Fruit fly (Drosophila melanogaster) whole organism, adult: ENCODE data around the gene CG4291.
A peak's percentile ranks its signal among the peaks of the same experiment; 100 is the strongest.

Experiments
- CG11617 ChIP-seq: fragments of 200-800 bp; sonication (Bioruptor generic); optimal IDR thresholded peaks from 2 replicates; lab custom pipeline; 2017; ENCODE audit warnings: mild to moderate bottlenecking, missing biosample characterization, missing genetic modification reagents, missing genetic modification characterization
- CG12768 ChIP-seq: fragments of 200-800 bp; sonication (Bioruptor generic); optimal IDR thresholded peaks from 2 replicates; lab custom pipeline; 2017; ENCODE audit warnings: missing biosample characterization, missing genetic modification characterization, mild to moderate bottlenecking, moderate library complexity, missing genetic modification reagents
- CG14711 ChIP-seq: fragments of 200-800 bp; sonication (Bioruptor generic); optimal IDR thresholded peaks from 2 replicates; lab custom pipeline; 2018; ENCODE audit warnings: missing biosample characterization, mild to moderate bottlenecking, missing genetic modification characterization, moderate library complexity
- CG1620 ChIP-seq: fragments of 200-800 bp; sonication (Bioruptor generic); optimal IDR thresholded peaks from 2 replicates; lab custom pipeline; 2016; ENCODE audit warnings: missing biosample characterization, missing genetic modification characterization
- CG33017 ChIP-seq: fragments of 200-800 bp; sonication (Bioruptor generic); optimal IDR thresholded peaks from 2 replicates; lab custom pipeline; 2018; ENCODE audit warnings: missing biosample characterization, mild to moderate bottlenecking, missing genetic modification characterization, moderate library complexity
- CG5204 ChIP-seq: fragments of 200-800 bp; sonication (Bioruptor generic); optimal IDR thresholded peaks from 2 replicates; lab custom pipeline; 2016; ENCODE audit warnings: missing biosample characterization, missing genetic modification characterization
- CG7045 ChIP-seq: fragments of 200-800 bp; sonication (Bioruptor generic); optimal IDR thresholded peaks from 2 replicates; lab custom pipeline; 2017; ENCODE audit warnings: missing biosample characterization, mild to moderate bottlenecking, missing genetic modification characterization
- CG7101 ChIP-seq: fragments of 200-800 bp; sonication (Bioruptor generic); optimal IDR thresholded peaks from 2 replicates; lab custom pipeline; 2018; ENCODE audit warnings: missing biosample characterization, mild to moderate bottlenecking, missing genetic modification characterization, moderate library complexity
- Clk ChIP-seq: fragments of 200-800 bp; sonication (Bioruptor generic); optimal IDR thresholded peaks from 2 replicates; lab custom pipeline; 2017; ENCODE audit warnings: missing biosample characterization, missing genetic modification characterization
- Crg-1 ChIP-seq: fragments of 200-800 bp; sonication (Bioruptor generic); optimal IDR thresholded peaks from 2 replicates; lab custom pipeline; 2016; ENCODE audit warnings: missing biosample characterization, missing genetic modification characterization
- Hr96 ChIP-seq: fragments of 200-800 bp; sonication (Bioruptor generic); optimal IDR thresholded peaks from 2 replicates; lab custom pipeline; 2016; ENCODE audit warnings: missing biosample characterization, missing genetic modification characterization
- Mnt ChIP-seq: fragments of 200-800 bp; sonication (Bioruptor generic); optimal IDR thresholded peaks from 2 replicates; lab custom pipeline; 2016; ENCODE audit warnings: missing biosample characterization, mild to moderate bottlenecking, missing genetic modification characterization
- bab1 ChIP-seq: fragments of 200-800 bp; sonication (Bioruptor generic); optimal IDR thresholded peaks from 3 replicates; lab custom pipeline; 2019; ENCODE audit warnings: missing biosample characterization, mild to moderate bottlenecking, missing genetic modification characterization, moderate library complexity
- cic ChIP-seq: fragments of 200-800 bp; sonication (Bioruptor generic); optimal IDR thresholded peaks from 2 replicates; lab custom pipeline; 2017; ENCODE audit warnings: missing biosample characterization, mild to moderate bottlenecking, missing genetic modification characterization, moderate library complexity
- cnc ChIP-seq, 2 experiments: fragments of >200 bp; optimal IDR thresholded peaks; 2 replicates each; lab custom pipeline; 2017
- kay ChIP-seq: fragments of 200-800 bp; sonication (Bioruptor generic); peaks from one replicate; lab custom pipeline; 2016; ENCODE audit warnings: missing biosample characterization, missing genetic modification characterization, borderline replicate concordance
- ovo ChIP-seq: fragments of 200-800 bp; sonication (Bioruptor generic); optimal IDR thresholded peaks from 2 replicates; lab custom pipeline; 2016; ENCODE audit warnings: missing biosample characterization, missing genetic modification characterization
- pad ChIP-seq: fragments of 200-800 bp; sonication (Bioruptor generic); optimal IDR thresholded peaks from 3 replicates; lab custom pipeline; 2017; ENCODE audit warnings: missing biosample characterization, missing genetic modification characterization, mild to moderate bottlenecking, moderate library complexity, missing genetic modification reagents
- tj ChIP-seq: fragments of 200-800 bp; sonication (Bioruptor generic); optimal IDR thresholded peaks from 3 replicates; lab custom pipeline; 2017; ENCODE audit warnings: missing biosample characterization, mild to moderate bottlenecking, missing genetic modification characterization, moderate library complexity
- toe ChIP-seq: fragments of 200-800 bp; sonication (Bioruptor generic); optimal IDR thresholded peaks from 2 replicates; lab custom pipeline; 2016; ENCODE audit warnings: missing biosample characterization, missing genetic modification characterization

The CG4291 gene

DNA sequence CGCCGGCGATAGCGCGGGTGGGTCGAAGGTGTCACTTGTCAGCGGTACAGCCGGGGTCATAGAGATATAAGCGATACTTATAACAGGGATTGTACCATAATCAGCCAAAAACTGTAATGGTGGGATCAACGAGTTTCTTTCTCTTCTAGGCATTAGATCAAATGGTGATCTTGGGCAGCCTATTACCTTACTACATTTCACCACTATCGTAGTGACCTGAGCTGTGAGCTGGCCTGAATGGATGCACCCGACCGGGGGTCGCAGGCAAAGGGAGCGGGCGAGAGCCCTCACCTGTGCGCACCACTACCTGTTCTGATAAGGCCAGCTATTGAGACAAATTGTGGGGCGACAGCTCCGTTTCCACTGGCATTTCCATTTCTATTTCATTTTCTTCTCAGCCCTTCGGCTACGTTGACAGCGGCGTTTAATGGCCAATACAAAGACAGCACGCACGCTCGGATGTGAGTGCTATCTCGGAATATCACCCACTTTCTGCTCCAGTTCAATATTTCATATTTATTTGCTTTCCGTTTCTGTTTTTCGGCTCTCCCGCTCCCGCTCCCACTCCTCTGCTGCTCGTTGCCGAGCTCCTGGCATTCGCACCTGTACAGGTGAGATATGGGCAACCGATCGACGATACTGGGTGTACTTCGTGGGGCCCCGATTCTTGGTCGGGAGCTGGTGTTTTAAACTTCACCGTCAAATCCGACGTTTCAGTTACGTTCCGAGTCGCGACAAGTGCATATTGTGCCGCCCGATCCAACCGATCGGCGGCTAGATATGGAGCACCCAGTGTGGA is 4.4 kb upstream of the CG4291 start:
- peak; percentile 79 for TF ChIP-seq CG33017 (tag; lab: Kevin White, UChicago)
- peak; percentile 57 for TF ChIP-seq CG7101 (tag; lab: Kevin White, UChicago)
- TF ChIP-seq cnc (optimal IDR thresholded peaks at IDR 0.05; lab: Kevin White, UChicago): no peak
- TF ChIP-seq CG14711: peak; percentile 49
- peak; percentile 10 for TF ChIP-seq Mnt (GFP tag; lab: Kevin White, UChicago)

DNA sequence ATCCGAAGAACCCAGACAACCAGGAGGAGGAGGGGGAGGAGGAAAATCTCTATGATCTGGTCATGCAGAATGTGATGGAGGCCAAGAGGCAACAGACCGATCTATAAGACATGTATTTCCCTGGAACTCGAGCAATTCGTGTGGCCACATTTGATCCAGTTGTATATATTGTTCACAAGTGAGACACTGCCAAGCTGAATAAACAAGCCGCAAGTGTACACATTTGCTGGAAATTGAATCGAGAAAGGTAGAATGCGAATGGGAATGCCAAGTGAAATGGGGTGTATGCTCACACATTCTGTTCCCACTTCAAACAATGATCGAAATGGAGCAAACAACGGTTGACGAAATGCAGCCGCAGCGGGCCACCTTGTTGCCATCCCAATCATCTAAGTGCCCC is 3.5 kb upstream of the CG4291 start:
- TF ChIP-seq tj (GFP tag; lab: Kevin White, UChicago): no peak
- TF ChIP-seq Clk (GFP tag; lab: Kevin White, UChicago): no peak
- TF ChIP-seq CG7045: no peak
- no peak for TF ChIP-seq toe
- no peak for TF ChIP-seq pad
- peak; percentile 58 for TF ChIP-seq Crg-1 (GFP tag; lab: Kevin White, UChicago)
- no peak for TF ChIP-seq CG12768 (GFP tag; lab: Kevin White, UChicago)
- TF ChIP-seq ovo (GFP tag; lab: Kevin White, UChicago): no peak
- TF ChIP-seq Mnt (GFP tag; lab: Kevin White, UChicago): no peak
- TF ChIP-seq CG1620 (GFP tag; lab: Kevin White, UChicago): no peak
- TF ChIP-seq CG5204: no peak
- TF ChIP-seq bab1 (GFP tag; lab: Kevin White, UChicago): no peak
- TF ChIP-seq Hr96: no peak
- no peak for TF ChIP-seq CG33017 (tag; lab: Kevin White, UChicago)
- TF ChIP-seq CG14711: no peak
- peak; percentile 18 for TF ChIP-seq CG7101 (tag; lab: Kevin White, UChicago)
- TF ChIP-seq kay (GFP tag; lab: Kevin White, UChicago): no peak
- TF ChIP-seq cic: peak; percentile 13
- TF ChIP-seq cnc (optimal IDR thresholded peaks at IDR 0.05; lab: Kevin White, UChicago): no peak
- TF ChIP-seq CG11617 (GFP tag; lab: Kevin White, UChicago): no peak

DNA sequence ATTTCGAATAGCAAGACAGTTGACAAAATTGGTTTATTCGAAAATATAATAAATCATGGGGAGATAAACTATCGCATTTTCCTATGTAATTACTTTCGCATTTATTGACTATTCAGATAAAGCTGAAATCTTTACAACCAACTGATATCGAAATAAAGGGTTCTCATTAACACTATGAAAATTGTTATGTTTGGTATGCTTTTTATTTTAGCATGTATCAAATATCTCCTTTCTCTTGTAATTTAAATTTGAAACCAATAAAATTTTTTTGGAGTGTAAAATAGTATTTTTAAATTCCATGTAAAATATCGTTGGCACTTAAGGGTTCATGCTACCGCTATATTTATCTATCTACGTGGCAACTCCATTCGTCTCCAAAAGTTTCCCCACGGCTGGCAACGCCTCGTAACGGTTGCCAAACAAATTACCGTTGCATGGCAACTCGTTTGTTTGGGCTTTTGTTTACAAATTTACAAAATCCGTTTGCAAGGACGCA is 2.6 kb upstream of the CG4291 start, which contains the start of gene CG13949:
TSS of gene CG13949 (plus strand) at position 286 of the 496 bp plus-strand sequence.
- TF ChIP-seq CG7101 (tag; lab: Kevin White, UChicago) (peak; percentile 64), Crg-1 (GFP tag; lab: Kevin White, UChicago) (peak; percentile 55), Hr96 (peak; percentile 21), ovo (GFP tag; lab: Kevin White, UChicago) (peak; percentile 71), cic (no peak), kay (GFP tag; lab: Kevin White, UChicago) (no peak), CG33017 (tag; lab: Kevin White, UChicago) (peak; percentile 51), CG1620 (GFP tag; lab: Kevin White, UChicago) (peak; percentile 9), CG7045 (no peak), toe (peak; percentile 42), CG14711 (peak; percentile 31), cnc (optimal IDR thresholded peaks at IDR 0.05; lab: Kevin White, UChicago) (no peak), bab1 (GFP tag; lab: Kevin White, UChicago) (peak; percentile 21), CG5204 (no peak), pad (peak; percentile 10)

DNA sequence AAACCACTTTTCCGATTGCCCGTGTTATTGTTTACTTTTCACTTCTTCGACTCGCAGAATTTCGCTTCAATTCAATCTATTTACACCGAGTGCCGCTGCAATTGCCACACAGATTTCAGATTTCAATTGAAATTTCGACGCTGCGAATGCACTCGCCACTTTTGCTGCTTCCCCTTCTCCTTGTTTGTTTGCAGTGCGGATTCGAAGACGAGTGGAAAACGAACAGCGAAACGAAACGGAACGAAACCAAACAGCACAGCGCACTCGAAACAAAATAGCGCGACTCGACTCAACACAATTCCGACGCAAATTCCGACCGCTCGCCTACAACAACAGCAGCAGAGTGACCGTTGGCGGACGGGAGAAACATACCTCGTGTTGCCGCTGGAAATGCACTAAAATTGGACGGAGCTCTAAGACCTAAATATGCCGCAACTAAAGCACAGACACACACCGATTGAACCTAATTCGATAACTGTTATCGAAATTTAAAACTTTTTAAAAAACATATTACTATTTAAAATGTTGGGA is 1.7 kb downstream of the CG4291 start, which contains the start of gene drongo:
TSS of gene drongo (minus strand) at position 345 of the 531 bp plus-strand sequence.
- TF ChIP-seq bab1 (GFP tag; lab: Kevin White, UChicago): peak; percentile 66
- peak; percentile 55 for TF ChIP-seq CG1620 (GFP tag; lab: Kevin White, UChicago)
- peak; percentile 62 for TF ChIP-seq CG7101 (tag; lab: Kevin White, UChicago)
- TF ChIP-seq tj (GFP tag; lab: Kevin White, UChicago): peak; percentile 60
- TF ChIP-seq Clk (GFP tag; lab: Kevin White, UChicago): no peak
- TF ChIP-seq CG12768 (GFP tag; lab: Kevin White, UChicago): peak; percentile 23
- no peak for TF ChIP-seq cnc (optimal IDR thresholded peaks at IDR 0.05; lab: Kevin White, UChicago)
- no peak for TF ChIP-seq Crg-1 (GFP tag; lab: Kevin White, UChicago)
- no peak for TF ChIP-seq pad
- TF ChIP-seq ovo (GFP tag; lab: Kevin White, UChicago): no peak
- peak; percentile 27 for TF ChIP-seq cic
- TF ChIP-seq CG7045: peak; percentile 2
- peak; percentile 26 for TF ChIP-seq CG33017 (tag; lab: Kevin White, UChicago)
- TF ChIP-seq CG14711: peak; percentile 60
- peak; percentile 14 for TF ChIP-seq CG11617 (GFP tag; lab: Kevin White, UChicago)
- TF ChIP-seq Hr96: peak; percentile 16
- TF ChIP-seq kay (GFP tag; lab: Kevin White, UChicago): no peak
- TF ChIP-seq Mnt (GFP tag; lab: Kevin White, UChicago): peak; percentile 75
- TF ChIP-seq toe: no peak
- TF ChIP-seq CG5204: no peak

DNA sequence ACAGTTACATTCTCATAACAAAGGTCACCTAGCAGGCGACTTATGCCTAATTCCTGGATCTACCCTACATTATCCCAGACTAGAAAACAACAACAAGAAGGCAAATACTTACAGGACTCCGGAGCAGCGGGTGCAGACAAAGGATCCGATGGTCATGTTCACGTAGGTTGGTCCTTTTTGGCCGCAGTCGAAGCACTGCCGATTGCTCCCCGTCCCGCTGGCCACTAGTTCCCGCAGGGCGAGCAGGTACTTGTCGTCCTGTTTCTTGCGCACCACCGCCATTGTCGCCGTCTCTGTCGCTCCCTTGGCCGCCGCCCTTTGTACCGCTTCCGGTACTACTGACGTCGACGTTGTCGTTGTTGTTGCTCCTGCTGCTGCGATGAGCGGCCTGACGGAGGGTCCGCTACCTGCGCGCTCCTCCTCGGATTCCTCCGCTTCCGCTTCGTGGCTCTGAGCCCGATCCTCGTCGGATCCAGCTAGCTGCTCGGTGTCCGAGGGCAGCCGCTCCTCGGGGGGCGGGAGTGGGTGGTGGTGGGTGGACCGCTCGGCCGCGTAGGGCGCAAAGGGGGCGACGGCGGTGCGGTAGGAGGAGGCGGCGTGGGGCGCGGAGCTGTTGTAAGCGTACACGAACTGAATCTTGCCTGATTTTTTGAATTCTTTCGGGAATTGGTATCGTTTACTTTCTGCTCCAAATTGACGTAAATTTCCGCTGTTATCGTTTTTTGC is 2.6 kb downstream of the CG4291 start:
- TF ChIP-seq cic: no peak
- TF ChIP-seq Hr96: no peak
- TF ChIP-seq Clk (GFP tag; lab: Kevin White, UChicago): no peak
